Worm (Caenorhabditis elegans) whole organism, L3 larva: ENCODE results near the gene T16D1.1.

Experiments
- daf-12 ChIP-seq: fragments of 150-350 bp; optimal IDR thresholded peaks from 2 replicates; lab custom pipeline; 2014; ENCODE audit warnings: missing biosample characterization, missing genetic modification reagents, missing genetic modification characterization
- jun-1 ChIP-seq: fragments of 150-350 bp; optimal IDR thresholded peaks from 2 replicates; lab custom pipeline; 2014; ENCODE audit warnings: missing biosample characterization, missing genetic modification reagents, missing genetic modification characterization
- nhr-76 ChIP-seq: fragments of 150-350 bp; sonication (generic microtip); optimal IDR thresholded peaks from 5 replicates; lab custom pipeline; 2014; ENCODE audit warnings: missing biosample characterization, missing genetic modification characterization
- pqm-1 ChIP-seq: fragments of 150-350 bp; optimal IDR thresholded peaks from 2 replicates; lab custom pipeline; 2017; ENCODE audit warnings: missing biosample characterization, missing genetic modification characterization, inconsistent platforms

DNA sequence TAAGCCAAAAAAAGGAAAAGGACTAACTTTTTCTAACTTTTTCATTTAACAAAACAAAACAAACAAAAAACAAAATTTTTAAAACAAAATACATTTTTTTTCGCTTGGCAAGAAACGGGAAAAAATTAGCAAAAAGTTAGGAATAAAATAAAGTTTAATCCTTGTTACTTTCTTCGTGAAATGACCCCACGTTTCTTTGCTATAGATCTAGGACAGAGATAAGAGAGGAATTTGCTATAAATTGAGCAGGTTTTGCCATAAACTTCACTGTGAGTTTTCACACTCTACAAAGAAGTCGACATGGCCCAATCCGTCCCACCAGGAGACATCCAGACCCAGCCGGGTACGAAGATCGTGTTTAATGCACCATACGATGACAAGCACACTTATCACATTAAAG, 42.0 kb downstream of the T16D1.1 start, which contains the start of gene msp-50:
- TF ChIP-seq jun-1 (tag; lab: Kevin White, UChicago) = no peak
- no peak for TF ChIP-seq daf-12 (tag; lab: Kevin White, UChicago)
- TF ChIP-seq pqm-1 (tag; lab: Kevin White, UChicago) = no peak
- no peak for TF ChIP-seq nhr-76 (tag; lab: Kevin White, UChicago)
